Fruit fly (Drosophila melanogaster): ENCODE measurements around the gene CG4332.

CG4332 gene

dm6 chrX:13113863-13114407 lies 40.9 kb upstream of the CG4332 start:
- TF ChIP-seq CG3919 (GFP tag; optimal IDR thresholded peaks at IDR 0.05) (peak; percentile 6), Smox (GFP tag; optimal IDR thresholded peaks at IDR 0.05) (no peak), Hr4 (GFP tag; optimal IDR thresholded peaks at IDR 0.05) (peak; percentile 44), pdm3 (GFP tag; optimal IDR thresholded peaks at IDR 0.05) (no peak), CG6163 (GFP tag; IDR thresholded peaks at IDR 0.05) (peak; percentile 29; the same call in 1 of the 3 replicates), svp (GFP tag) (peak; percentile 51), topi (GFP tag; optimal IDR thresholded peaks at IDR 0.05) (no peak), CG8119 (GFP tag; IDR thresholded peaks at IDR 0.05) (0 out of 3 replicates have a peak, but pooled peaks have one; percentile 20), Sox15 (GFP tag; optimal IDR thresholded peaks at IDR 0.05) (no peak), CG32006 (GFP tag; optimal IDR thresholded peaks at IDR 0.05) (peak; percentile 29), Blimp-1 (GFP tag; optimal IDR thresholded peaks at IDR 0.05) (peak; percentile 51), CG11762 (GFP tag; optimal IDR thresholded peaks at IDR 0.05; ENCODE audit: insufficient read depth) (no peak), eg (GFP tag; IDR thresholded peaks at IDR 0.05) (0 out of 3 replicates have a peak, but pooled peaks have one; percentile 21), CG6792 (GFP tag; optimal IDR thresholded peaks at IDR 0.05) (no peak), CG11294 (GFP tag; IDR thresholded peaks at IDR 0.05) (no peak), Eip78C (GFP tag) (peak; percentile 52), Eip75B (GFP tag; optimal IDR thresholded peaks at IDR 0.05) (no peak), fkh (GFP tag; optimal IDR thresholded peaks at IDR 0.05) (no peak), Sox14 (GFP tag; optimal IDR thresholded peaks at IDR 0.05) (no peak), fd59A (GFP tag; optimal IDR thresholded peaks at IDR 0.05) (no peak)

dm6 chrX:13114861-13115260 lies 40.0 kb upstream of the CG4332 start, which contains the start of gene CG42237:
Gene CG42237 (plus strand): TSS chrX:13115131.
- TF ChIP-seq achi (GFP tag; optimal IDR thresholded peaks at IDR 0.05): no peak
- peak; percentile 8 for TF ChIP-seq CG8632 (GFP tag; optimal IDR thresholded peaks at IDR 0.05)
- peak; percentile 77; the same call in 2 of the 3 replicates for TF ChIP-seq eg (GFP tag; IDR thresholded peaks at IDR 0.05)
- TF ChIP-seq Eip75B (GFP tag; optimal IDR thresholded peaks at IDR 0.05): peak; percentile 8
- peak; percentile 20 for TF ChIP-seq OdsH (GFP tag; optimal IDR thresholded peaks at IDR 0.05)
- peak; percentile 49; the same call in 1 of the 3 replicates for TF ChIP-seq CG6163 (GFP tag; IDR thresholded peaks at IDR 0.05)
- TF ChIP-seq Ets96B (tag; optimal IDR thresholded peaks at IDR 0.05): peak; percentile 9
- no peak for TF ChIP-seq cyc (GFP tag; optimal IDR thresholded peaks at IDR 0.05)
- TF ChIP-seq dsx (GFP tag; optimal IDR thresholded peaks at IDR 0.05; ENCODE audit: poor library complexity, severe bottlenecking): peak; percentile 24
- TF ChIP-seq CG8319 (GFP tag; optimal IDR thresholded peaks at IDR 0.05): no peak
- TF ChIP-seq net (GFP tag; optimal IDR thresholded peaks at IDR 0.05): peak; percentile 29
- no peak for TF ChIP-seq CG1621 (tag; optimal IDR thresholded peaks at IDR 0.05)
- peak; percentile 44 for TF ChIP-seq CG9139 (GFP tag; optimal IDR thresholded peaks at IDR 0.05)
- no peak for TF ChIP-seq CG11902 (GFP tag; optimal IDR thresholded peaks at IDR 0.05)
- TF ChIP-seq CG15336 (GFP tag; IDR thresholded peaks at IDR 0.05): peak; percentile 65; the same call in 1 of the 2 replicates
- no peak for TF ChIP-seq Lpt (GFP tag; optimal IDR thresholded peaks at IDR 0.05)
- peak; percentile 51 for TF ChIP-seq CG6808 (GFP tag; optimal IDR thresholded peaks at IDR 0.05)
- TF ChIP-seq Gug (GFP tag; IDR thresholded peaks at IDR 0.05): peak; percentile 18; the same call in 1 of the 2 replicates
- TF ChIP-seq spab (GFP tag; optimal IDR thresholded peaks at IDR 0.05): no peak
- TF ChIP-seq CG8119 (GFP tag; IDR thresholded peaks at IDR 0.05): peak; percentile 69
- peak; percentile 21 for TF ChIP-seq CG6276 (GFP tag; optimal IDR thresholded peaks at IDR 0.05)
- peak; percentile 34 for TF ChIP-seq ss (GFP tag; optimal IDR thresholded peaks at IDR 0.05)
- TF ChIP-seq vri (GFP tag; optimal IDR thresholded peaks at IDR 0.05): no peak
- TF ChIP-seq CG4318 (GFP tag; optimal IDR thresholded peaks at IDR 0.05): no peak

All from whole organism, prepupa.